Fruit fly (Drosophila melanogaster): ENCODE measurements around the gene nol.

DNA sequence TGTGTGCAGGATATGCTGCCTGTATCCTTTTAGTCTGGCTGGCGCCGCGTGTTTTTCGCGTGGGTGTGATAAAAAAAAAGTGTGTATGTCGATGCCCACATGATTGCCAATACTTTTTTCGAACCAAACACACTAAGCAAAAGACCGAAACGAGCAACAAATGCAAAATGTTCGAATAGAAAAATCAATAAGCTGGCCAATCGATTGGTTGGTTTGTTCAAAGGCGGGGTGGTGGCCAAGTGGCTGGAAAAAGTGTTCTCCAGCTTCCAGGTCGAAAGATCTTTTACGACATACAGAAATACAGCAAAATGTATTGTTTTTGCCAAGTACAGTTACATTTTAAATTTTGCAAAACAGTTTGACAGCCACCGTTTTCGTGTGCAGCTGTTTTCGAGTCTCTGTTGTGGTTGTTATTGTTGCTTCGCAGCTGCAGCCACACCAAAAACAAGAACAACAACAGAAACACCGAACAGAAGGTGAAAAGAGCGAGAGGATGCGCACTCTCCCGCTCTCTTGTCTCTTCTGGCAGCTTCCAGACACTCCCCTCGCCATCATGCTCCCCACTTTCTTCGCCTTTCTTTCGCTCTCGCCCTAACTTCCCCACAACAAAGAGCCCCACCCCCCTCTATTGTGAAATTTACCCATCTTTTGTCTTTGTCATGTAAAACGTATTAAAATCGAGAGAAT, 6.9 kb upstream of the nol start:
- no peak for TF ChIP-seq Lpt (GFP tag; optimal IDR thresholded peaks at IDR 0.05)
- TF ChIP-seq CG6163 (GFP tag; IDR thresholded peaks at IDR 0.05), result peak; percentile 39; the same call in 1 of the 3 replicates
- TF ChIP-seq CG34406 (GFP tag; optimal IDR thresholded peaks at IDR 0.05), result no peak
- no peak for TF ChIP-seq esn (GFP tag; optimal IDR thresholded peaks at IDR 0.05)
- no peak for TF ChIP-seq eg (GFP tag; IDR thresholded peaks at IDR 0.05)
- no peak for TF ChIP-seq fkh (GFP tag; optimal IDR thresholded peaks at IDR 0.05)
- no peak for TF ChIP-seq CG31627 (GFP tag; optimal IDR thresholded peaks at IDR 0.05)
- TF ChIP-seq pdm3 (GFP tag; optimal IDR thresholded peaks at IDR 0.05), result no peak

All from whole organism, prepupa.